Worm (Caenorhabditis elegans): ENCODE data around the gene F02C12.3.

Gene F02C12.3

DNA sequence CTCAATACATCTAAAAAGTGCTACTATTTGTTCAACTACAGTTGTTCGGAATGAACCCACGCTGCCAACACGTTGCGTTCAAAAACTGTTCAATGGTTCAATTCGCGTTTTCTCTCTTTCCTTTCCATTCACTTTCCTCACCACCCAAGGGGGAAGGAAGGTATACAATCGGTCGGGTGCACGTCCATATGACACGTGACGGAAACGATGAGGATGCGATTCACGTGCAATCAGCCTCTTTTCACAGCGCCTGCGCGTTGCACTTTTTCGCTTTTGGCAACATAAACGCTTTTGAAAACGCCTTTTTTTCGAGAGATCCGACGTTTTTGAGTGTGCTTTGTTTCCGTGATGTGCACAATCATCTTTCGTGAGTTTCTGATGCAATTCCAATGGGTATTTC lies 38.2 kb upstream of the F02C12.3 start (continued):
- TF ChIP-seq hlh-30 (tag; optimal IDR thresholded peaks at IDR 0.05; ENCODE audit: insufficient read depth) (peak; percentile 98), mxl-3 (GFP tag; optimal IDR thresholded peaks at IDR 0.05) (peak; percentile 100), ztf-7 (tag; optimal IDR thresholded peaks at IDR 0.05) (peak; percentile 49), aha-1 (tag) (peak; percentile 99), F49E8.2 (tag; optimal IDR thresholded peaks at IDR 0.05; ENCODE audit: borderline replicate concordance) (no peak), zag-1 (tag; optimal IDR thresholded peaks at IDR 0.05) (no peak), nhr-28 (tag; optimal IDR thresholded peaks at IDR 0.05) (peak; percentile 91), spr-1 (tag; optimal IDR thresholded peaks at IDR 0.05) (no peak)

DNA sequence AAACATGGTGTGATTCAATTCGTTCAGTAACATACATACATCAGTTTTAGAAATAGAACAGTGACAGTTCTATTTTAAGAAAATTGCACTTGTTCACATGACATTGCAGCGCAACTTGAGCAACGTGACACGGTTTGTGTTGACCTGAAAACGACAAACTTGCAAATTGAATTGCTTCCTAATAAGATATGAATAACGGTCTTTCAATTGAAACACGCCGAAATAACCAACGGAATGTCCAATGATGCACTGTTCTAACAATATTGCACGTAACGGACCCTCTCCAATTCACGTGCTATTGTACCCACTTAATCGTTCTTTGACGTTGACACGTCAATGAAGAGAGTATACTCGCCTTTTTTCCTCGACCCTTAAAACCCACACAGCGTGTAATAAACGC lies 37.0 kb upstream of the F02C12.3 start:
- TF ChIP-seq aha-1 (tag) (peak; percentile 99), dmd-6 (GFP tag; IDR thresholded peaks at IDR 0.05) (peak; percentile 84), nhr-28 (tag; optimal IDR thresholded peaks at IDR 0.05) (peak; percentile 18), hif-1 (tag; optimal IDR thresholded peaks at IDR 0.05) (peak in 1 of 2 experiments; percentile 91), vab-7 (GFP tag; IDR thresholded peaks at IDR 0.05) (no peak), T20F7.1 (GFP tag; optimal IDR thresholded peaks at IDR 0.05) (no peak), hlh-30 (tag; optimal IDR thresholded peaks at IDR 0.05; ENCODE audit: insufficient read depth) (peak; percentile 67), tra-1 (GFP tag; IDR thresholded peaks at IDR 0.05) (0 out of 2 replicates have a peak, but pooled peaks have one; percentile 23), mdt-29 (GFP tag; IDR thresholded peaks at IDR 0.05) (peak; percentile 50; the same call in 1 of the 2 replicates), mes-2 (tag; optimal IDR thresholded peaks at IDR 0.05; ENCODE audit: poor library complexity, severe bottlenecking) (no peak), daf-16 (GFP tag; optimal IDR thresholded peaks at IDR 0.05) (no peak), daf-16 (tag; optimal IDR thresholded peaks at IDR 0.05) (peak; percentile 72), mxl-2 (GFP tag; conservative IDR thresholded peaks at IDR 0.05) (peak; percentile 93), dve-1 (tag; optimal IDR thresholded peaks at IDR 0.05; ENCODE audit: insufficient read depth) (peak; percentile 67), snpc-4 (tag; optimal IDR thresholded peaks at IDR 0.05) (no peak), daf-8 (GFP tag; IDR thresholded peaks at IDR 0.05) (no peak), nhr-48 (tag; optimal IDR thresholded peaks at IDR 0.05) (peak; percentile 68), snpc-1.2 (GFP tag; IDR thresholded peaks at IDR 0.05) (no peak), hlh-11 (tag; optimal IDR thresholded peaks at IDR 0.05) (peak; percentile 62), lir-3 (tag; optimal IDR thresholded peaks at IDR 0.05) (no peak), mdl-1 (tag; optimal IDR thresholded peaks at IDR 0.05) (peak in 1 of 2 experiments; percentile 23), lin-38 (GFP tag; IDR thresholded peaks at IDR 0.05) (no peak), mxl-3 (GFP tag; optimal IDR thresholded peaks at IDR 0.05) (peak; percentile 79), lsy-2 (tag; optimal IDR thresholded peaks at IDR 0.05) (peak in 1 of 2 experiments; percentile 27)

DNA sequence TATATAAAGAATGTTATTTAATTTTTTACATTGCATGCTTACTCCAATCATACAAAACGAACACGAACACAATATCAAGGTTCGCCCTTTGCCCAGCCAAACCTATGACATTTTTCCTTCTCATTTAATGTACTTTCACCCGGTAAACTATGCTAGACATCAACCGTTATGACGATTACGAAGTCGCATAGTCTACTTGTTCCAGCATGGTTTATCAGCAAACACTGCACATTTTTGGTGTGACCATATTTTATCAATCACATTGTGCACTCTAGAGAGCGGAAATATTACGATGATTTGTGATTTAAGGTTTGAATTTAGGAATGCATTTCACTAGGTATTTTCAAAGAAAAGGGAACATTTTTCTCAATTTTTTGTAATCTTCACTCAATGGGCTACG lies 36.1 kb upstream of the F02C12.3 start:
- TF ChIP-seq T20F7.1 (GFP tag; optimal IDR thresholded peaks at IDR 0.05) (peak; percentile 47), ceh-20 (GFP tag; IDR thresholded peaks at IDR 0.05) (no peak), mxl-3 (GFP tag; optimal IDR thresholded peaks at IDR 0.05) (peak; percentile 80), ceh-28 (tag; optimal IDR thresholded peaks at IDR 0.05) (no peak), hlh-11 (tag; optimal IDR thresholded peaks at IDR 0.05) (peak; percentile 83), daf-16 (GFP tag; optimal IDR thresholded peaks at IDR 0.05) (no peak), daf-16 (tag; optimal IDR thresholded peaks at IDR 0.05) (peak; percentile 65), nhr-28 (tag; optimal IDR thresholded peaks at IDR 0.05) (peak; percentile 57), nhr-10 (tag; optimal IDR thresholded peaks at IDR 0.05) (peak; percentile 4), vab-7 (GFP tag; IDR thresholded peaks at IDR 0.05) (no peak), mdl-1 (tag; optimal IDR thresholded peaks at IDR 0.05) (peak in 1 of 2 experiments; percentile 40), nhr-77 (tag; optimal IDR thresholded peaks at IDR 0.05) (peak; percentile 11), nhr-48 (tag; optimal IDR thresholded peaks at IDR 0.05) (peak; percentile 85), unc-62 (GFP tag; optimal IDR thresholded peaks at IDR 0.05 in 1 of 2) (peak in 1 of 2 experiments; percentile 89), unc-62 (tag; optimal IDR thresholded peaks at IDR 0.05) (no peak), php-3 (GFP tag; IDR thresholded peaks at IDR 0.05) (peak; percentile 65), tra-1 (GFP tag; IDR thresholded peaks at IDR 0.05) (peak; percentile 38; the same call in 1 of the 2 replicates), nhr-102 (tag; optimal IDR thresholded peaks at IDR 0.05) (peak; percentile 46), hif-1 (tag; optimal IDR thresholded peaks at IDR 0.05) (peak in 1 of 2 experiments; percentile 60), dmd-6 (GFP tag; IDR thresholded peaks at IDR 0.05) (peak; percentile 97), lir-3 (tag; optimal IDR thresholded peaks at IDR 0.05) (no peak), dve-1 (tag; optimal IDR thresholded peaks at IDR 0.05; ENCODE audit: insufficient read depth) (peak; percentile 88), jun-1 (tag; optimal IDR thresholded peaks at IDR 0.05) (no peak), lsy-2 (tag; optimal IDR thresholded peaks at IDR 0.05) (peak in 1 of 2 experiments; percentile 30), pqm-1 (tag; optimal IDR thresholded peaks at IDR 0.05) (peak; percentile 55), mes-2 (tag; optimal IDR thresholded peaks at IDR 0.05; ENCODE audit: poor library complexity, severe bottlenecking) (peak; percentile 4), T26A8.4 (GFP tag; IDR thresholded peaks at IDR 0.05) (no peak), mxl-2 (GFP tag; conservative IDR thresholded peaks at IDR 0.05) (0 out of 2 replicates have a peak, but pooled peaks have one; percentile 10), hlh-30 (tag; optimal IDR thresholded peaks at IDR 0.05; ENCODE audit: insufficient read depth) (peak; percentile 61), ZK337.2 (GFP tag; IDR thresholded peaks at IDR 0.05) (no peak)
